Fruit fly (Drosophila melanogaster): Measurements from ENCODE around the gene TP53INP.
A peak's percentile ranks its signal among the peaks of the same experiment; 100 is the strongest.

TP53INP gene

dm6 chr3L:4405922-4406321 lies 821 bp upstream of the TP53INP start, which contains the start of gene CG15019 (continued):
- no peak for TF ChIP-seq CG6854 (GFP tag; optimal IDR thresholded peaks at IDR 0.05)
- TF ChIP-seq CG18599 (GFP tag; optimal IDR thresholded peaks at IDR 0.05), result no peak
- TF ChIP-seq nerfin-2 (GFP tag; IDR thresholded peaks at IDR 0.05; ENCODE audit: partially characterized antibody), result 0 out of 2 replicates have a peak, but pooled peaks have one; percentile 51
- TF ChIP-seq CG11456 (GFP tag; IDR thresholded peaks at IDR 0.05), result no peak
- TF ChIP-seq Hr3 (GFP tag; optimal IDR thresholded peaks at IDR 0.05), result no peak
- TF ChIP-seq nmo (GFP tag; optimal IDR thresholded peaks at IDR 0.05), result no peak
- TF ChIP-seq Myb (GFP tag; optimal IDR thresholded peaks at IDR 0.05), result no peak
- no peak for TF ChIP-seq CoRest (tag; optimal IDR thresholded peaks at IDR 0.05)
- TF ChIP-seq Side (GFP tag; optimal IDR thresholded peaks at IDR 0.05), result no peak
- no peak for TF ChIP-seq CG3407 (GFP tag; optimal IDR thresholded peaks at IDR 0.05)
- TF ChIP-seq CG14965 (GFP tag; optimal IDR thresholded peaks at IDR 0.05; ENCODE audit: borderline replicate concordance), result no peak
- no peak for TF ChIP-seq Awh (GFP tag; IDR thresholded peaks at IDR 0.05)
- TF ChIP-seq Pdp1 (GFP tag; optimal IDR thresholded peaks at IDR 0.05), result peak in 1 of 2 experiments; percentile 6
- no peak for TF ChIP-seq CG2712 (tag; optimal IDR thresholded peaks at IDR 0.05)
- TF ChIP-seq E2f1 (GFP tag; IDR thresholded peaks at IDR 0.05), result peak; percentile 41; the same call in 1 of the 2 replicates
- no peak for TF ChIP-seq sug (tag; optimal IDR thresholded peaks at IDR 0.05)
- TF ChIP-seq mam (GFP tag; optimal IDR thresholded peaks at IDR 0.05), result no peak
- TF ChIP-seq Jarid2 (GFP tag; optimal IDR thresholded peaks at IDR 0.05), result no peak
- TF ChIP-seq CG8290 (GFP tag; optimal IDR thresholded peaks at IDR 0.05), result no peak
- no peak for TF ChIP-seq CG8290 (tag; optimal IDR thresholded peaks at IDR 0.05)
- TF ChIP-seq Spps (tag; optimal IDR thresholded peaks at IDR 0.05), result no peak
- TF ChIP-seq CG3995 (GFP tag; optimal IDR thresholded peaks at IDR 0.05), result no peak
- no peak for TF ChIP-seq Rx (GFP tag; IDR thresholded peaks at IDR 0.05)
- TF ChIP-seq CG17359 (tag; optimal IDR thresholded peaks at IDR 0.05), result no peak
- no peak for TF ChIP-seq stc (GFP tag; IDR thresholded peaks at IDR 0.05)
- TF ChIP-seq ato (GFP tag; IDR thresholded peaks at IDR 0.05; ENCODE audit: partially characterized antibody), result peak; percentile 31; the same call in 1 of the 2 replicates
- 0 out of 2 replicates have a peak, but pooled peaks have one; percentile 25 for TF ChIP-seq CG32532 (GFP tag; IDR thresholded peaks at IDR 0.05)
- TF ChIP-seq Camta (GFP tag; optimal IDR thresholded peaks at IDR 0.05), result no peak
- TF ChIP-seq CG11398 (GFP tag; optimal IDR thresholded peaks at IDR 0.05), result no peak
- TF ChIP-seq tgo (GFP tag; IDR thresholded peaks at IDR 0.05), result no peak
- TF ChIP-seq CG4820 (GFP tag; optimal IDR thresholded peaks at IDR 0.05), result no peak
- TF ChIP-seq nerfin-1 (tag; optimal IDR thresholded peaks at IDR 0.05), result no peak
- no peak for TF ChIP-seq CG12104 (GFP tag; optimal IDR thresholded peaks at IDR 0.05)
- no peak for TF ChIP-seq CG7556 (GFP tag; optimal IDR thresholded peaks at IDR 0.05)
- no peak for TF ChIP-seq ftz-f1 (GFP tag; optimal IDR thresholded peaks at IDR 0.05)
- peak; percentile 78 for TF ChIP-seq Sry-δ (GFP tag; optimal IDR thresholded peaks at IDR 0.05)
- peak; percentile 17; the same call in 1 of the 3 replicates for TF ChIP-seq CG14860 (GFP tag; IDR thresholded peaks at IDR 0.05; ENCODE audit: partially characterized antibody)
- no peak for TF ChIP-seq CG14667 (GFP tag; IDR thresholded peaks at IDR 0.05)
- TF ChIP-seq Xrp1 (GFP tag; IDR thresholded peaks at IDR 0.05), result no peak
- TF ChIP-seq Hr78 (GFP tag; optimal IDR thresholded peaks at IDR 0.05), result peak in 1 of 2 experiments; percentile 60
- TF ChIP-seq sob (GFP tag; IDR thresholded peaks at IDR 0.05), result no peak
- no peak for TF ChIP-seq CG43689 (GFP tag; IDR thresholded peaks at IDR 0.05)
- TF ChIP-seq NC2β (GFP tag; optimal IDR thresholded peaks at IDR 0.05), result no peak
- TF ChIP-seq phol (tag; optimal IDR thresholded peaks at IDR 0.05), result peak; percentile 4
- TF ChIP-seq CG8089 (GFP tag; optimal IDR thresholded peaks at IDR 0.05), result no peak
- no peak for TF ChIP-seq CG12744 (GFP tag; optimal IDR thresholded peaks at IDR 0.05)
- 0 out of 2 replicates have a peak, but pooled peaks have one; percentile 14 for TF ChIP-seq Rfx (GFP tag; IDR thresholded peaks at IDR 0.05)
- TF ChIP-seq ac (GFP tag; optimal IDR thresholded peaks at IDR 0.05), result no peak
- no peak for TF ChIP-seq ab (GFP tag; optimal IDR thresholded peaks at IDR 0.05)
- no peak for TF ChIP-seq bowl (GFP tag; IDR thresholded peaks at IDR 0.05)
- no peak for TF ChIP-seq ind (GFP tag; optimal IDR thresholded peaks at IDR 0.05)
- TF ChIP-seq CG12299 (tag; optimal IDR thresholded peaks at IDR 0.05), result no peak
